Worm (Caenorhabditis elegans): ENCODE data around the gene C23F12.3.

- TF ChIP-seq dao-5 (tag; optimal IDR thresholded peaks at IDR 0.05) (no peak), him-1 (tag; optimal IDR thresholded peaks at IDR 0.05) (no peak), W03F9.2 (tag; optimal IDR thresholded peaks at IDR 0.05) (no peak)
Measured at ce11 chrX:9411675-9412074, 20.2 kb downstream of the C23F12.3 start.

Measured in whole organism, L4/young adult.